Worm (Caenorhabditis elegans) whole organism, L4 larva: ENCODE data around the gene W09C2.8.

Experiments
- T26A8.4 ChIP-seq: fragments of 200-800 bp; sonication (Bioruptor generic); IDR thresholded peaks from 2 replicates; pipeline ENCODE4 v1.3.6; 2022; ENCODE audit warnings: missing genetic modification characterization, missing compliant biosample characterization
- Y48G9A.11 ChIP-seq: fragments of 200-800 bp; sonication (Bioruptor generic); IDR thresholded peaks from 2 replicates; pipeline ENCODE4 v1.3.6; 2022; ENCODE audit warnings: missing genetic modification reagents, missing genetic modification characterization, missing compliant biosample characterization
- ceh-44 ChIP-seq: fragments of 200-800 bp; sonication (Bioruptor generic); IDR thresholded peaks from 2 replicates; pipeline ENCODE4 v1.3.6; 2022; ENCODE audit warnings: missing genetic modification reagents, missing genetic modification characterization, missing compliant biosample characterization
- ces-1 ChIP-seq: fragments of 150-350 bp; sonication (generic microtip); optimal IDR thresholded peaks from 4 replicates; lab custom pipeline; 2014; ENCODE audit warnings: missing biosample characterization, missing genetic modification reagents, missing genetic modification characterization
- gei-8 ChIP-seq: fragments of 200-800 bp; sonication (Bioruptor generic); optimal IDR thresholded peaks from 2 replicates; lab custom pipeline; 2018; ENCODE audit warnings: mild to moderate bottlenecking, missing genetic modification characterization, missing compliant biosample characterization
- lin-29 ChIP-seq: fragments of 200-800 bp; sonication (Bioruptor generic); IDR thresholded peaks from 2 replicates; pipeline ENCODE4 v1.3.6; 2022; ENCODE audit warnings: missing genetic modification reagents, missing genetic modification characterization, missing compliant biosample characterization
- lin-38 ChIP-seq: fragments of 200-800 bp; sonication (Bioruptor generic); IDR thresholded peaks from 2 replicates; pipeline ENCODE4 v1.3.6; 2022; ENCODE audit warnings: missing genetic modification reagents, missing genetic modification characterization, missing compliant biosample characterization
- mxl-3 ChIP-seq: fragments of 200-800 bp; sonication (Bioruptor generic); optimal IDR thresholded peaks from 2 replicates; lab custom pipeline; 2018; ENCODE audit warnings: mild to moderate bottlenecking, missing genetic modification characterization, missing compliant biosample characterization
- nhr-111 ChIP-seq: fragments of 200-800 bp; sonication (Bioruptor generic); optimal IDR thresholded peaks from 2 replicates; lab custom pipeline; 2018; ENCODE audit warnings: mild to moderate bottlenecking, missing genetic modification characterization, missing compliant biosample characterization
- pha-4 ChIP-seq, 2 experiments: fragments of 150-350 bp in 1 of 2; fragments of 200-800 bp in 1 of 2; sonication (Bioruptor generic) in 1 of 2; IDR thresholded peaks in 1 of 2; optimal IDR thresholded peaks in 1 of 2; 2 replicates each; pipeline versions ENCODE4 v1.3.6 to Lab custom; 2014 to 2022; ENCODE audit warnings: missing genetic modification characterization in 2 of 2, missing genetic modification reagents in 2 of 2, missing biosample characterization in 1 of 2, missing compliant biosample characterization in 1 of 2
- php-3 ChIP-seq: fragments of 200-800 bp; sonication (Bioruptor generic); IDR thresholded peaks from 2 replicates; pipeline ENCODE4 v1.3.6; 2022; ENCODE audit warnings: missing genetic modification reagents, missing genetic modification characterization, missing compliant biosample characterization
- pqm-1 ChIP-seq: sonication (generic microtip); optimal IDR thresholded peaks from 2 replicates; lab custom pipeline; 2017; ENCODE audit warnings: missing biosample characterization, missing genetic modification characterization
- rbr-2 ChIP-seq: sonication (generic microtip); optimal IDR thresholded peaks from 2 replicates; lab custom pipeline; 2016; ENCODE audit warnings: missing genotype, missing genetic modification characterization, missing compliant biosample characterization
- tra-1 ChIP-seq: fragments of 200-800 bp; sonication (Bioruptor generic); IDR thresholded peaks from 2 replicates; pipeline ENCODE4 v1.3.6; 2022; ENCODE audit warnings: missing genetic modification reagents, missing genetic modification characterization, missing compliant biosample characterization
- unc-62 ChIP-seq, 3 experiments: fragments of 150-350 bp in 1 of 3; sonication (generic microtip); optimal IDR thresholded peaks in 2 of 3; peaks in 1 of 3; 1 replicate in 1 of 3; 2 replicates in 2 of 3; lab custom pipeline; 2014 to 2017; ENCODE audit warnings: missing biosample characterization in 3 of 3, missing genetic modification characterization in 3 of 3, missing genetic modification reagents in 3 of 3, missing genotype in 1 of 3

W09C2.8 gene

ce11 chrIV:9588784-9589457 lies 35.3 kb downstream of the W09C2.8 start, which contains the start of gene trcs-1 (continued):
- no peak; the same call in 1 of the 2 replicates for TF ChIP-seq lin-38 (GFP tag; lab: Robert Waterston, UW)

- TF ChIP-seq tra-1 (GFP tag; lab: Robert Waterston, UW) (no peak), ces-1 (no peak), unc-62 (GFP tag; optimal IDR thresholded peaks at IDR 0.05 in 1 of 2; lab: Kevin White, UChicago) (peak in 1 of 2 experiments; percentile 92), unc-62 (tag; optimal IDR thresholded peaks at IDR 0.05; lab: Kevin White, UChicago) (no peak), php-3 (no peak), pqm-1 (no peak)
- TF ChIP-seq, all 104 proteins: peak for 1
Observed at ce11 chrIV:9584352-9584751, 39.8 kb downstream of the W09C2.8 start.

- TF ChIP-seq lin-29 (GFP tag; lab: Robert Waterston, UW) (no peak), nhr-111 (GFP tag; lab: Kevin White, UChicago) (no peak), gei-8 (GFP tag; lab: Kevin White, UChicago) (no peak), Y48G9A.11 (GFP tag; lab: Robert Waterston, UW) (no peak), rbr-2 (no peak), mxl-3 (GFP tag; lab: Kevin White, UChicago) (no peak), ceh-44 (no peak), pha-4 (GFP tag; IDR thresholded peaks at IDR 0.05; lab: Robert Waterston, UW) (no peak), pha-4 (tag; optimal IDR thresholded peaks at IDR 0.05; lab: Kevin White, UChicago) (no peak), T26A8.4 (GFP tag; lab: Robert Waterston, UW) (no peak)
- TF ChIP-seq, all 104 proteins: peak for 0
Observed at ce11 chrIV:9580021-9580420, 44.2 kb downstream of the W09C2.8 start, which contains the start of gene npr-2. npr-2 (minus strand) TSS chrIV:9580121.
